Fruit fly (Drosophila melanogaster): Measurements from ENCODE around the gene RnrL.

dm6 chr2L:10294798-10295669 is 32.7 kb downstream of the RnrL start, which contains the start of gene Hand:
- no peak for TF ChIP-seq CG12605 (GFP tag; IDR thresholded peaks at IDR 0.05)
- TF ChIP-seq CG8159 (tag; optimal IDR thresholded peaks at IDR 0.05), result no peak
